Worm (Caenorhabditis elegans) whole organism, mixed stage, embryonic: ENCODE results near the gene lido-13.

Experiments
- blmp-1 ChIP-seq: fragments of 150-350 bp; optimal IDR thresholded peaks from 2 replicates; lab custom pipeline; 2014; ENCODE audit warnings: missing biosample characterization, missing genetic modification characterization
- ces-1 ChIP-seq: fragments of 150-350 bp; optimal IDR thresholded peaks from 2 replicates; lab custom pipeline; 2014; ENCODE audit warnings: missing biosample characterization, missing genetic modification reagents, missing genetic modification characterization
- drap-1 ChIP-seq: fragments of 200-800 bp; sonication (Bioruptor generic); optimal IDR thresholded peaks from 3 replicates; lab custom pipeline; 2018; ENCODE audit warnings: mild to moderate bottlenecking, missing genetic modification characterization, missing compliant biosample characterization
- elt-3 ChIP-seq: fragments of 150-350 bp; optimal IDR thresholded peaks from 2 replicates; lab custom pipeline; 2014; ENCODE audit warnings: missing biosample characterization, missing genetic modification characterization
- lin-13 ChIP-seq: fragments of 150-350 bp; optimal IDR thresholded peaks from 2 replicates; lab custom pipeline; 2014; ENCODE audit warnings: missing biosample characterization, missing genetic modification characterization
- lsy-2 ChIP-seq: fragments of 150-350 bp; optimal IDR thresholded peaks from 2 replicates; lab custom pipeline; 2014; ENCODE audit warnings: missing biosample characterization, missing genetic modification characterization
- nhr-12 ChIP-seq: fragments of 150-350 bp; optimal IDR thresholded peaks from 2 replicates; lab custom pipeline; 2014; ENCODE audit warnings: missing biosample characterization, missing genetic modification characterization
- nhr-237 ChIP-seq: fragments of 150-350 bp; optimal IDR thresholded peaks from 2 replicates; lab custom pipeline; 2014; ENCODE audit warnings: missing biosample characterization, missing genetic modification characterization
- nhr-76 ChIP-seq: sonication (generic microtip); optimal IDR thresholded peaks from 2 replicates; lab custom pipeline; 2017; ENCODE audit warnings: missing biosample characterization, missing genetic modification characterization
- snpc-4 ChIP-seq: fragments of 150-350 bp; optimal IDR thresholded peaks from 2 replicates; lab custom pipeline; 2014; ENCODE audit warnings: missing biosample characterization, missing genetic modification characterization
- unc-39 ChIP-seq: fragments of 150-350 bp; optimal IDR thresholded peaks from 2 replicates; lab custom pipeline; 2014; ENCODE audit warnings: missing biosample characterization, missing genetic modification characterization
- unc-62 ChIP-seq: fragments of 150-350 bp; optimal IDR thresholded peaks from 2 replicates; lab custom pipeline; 2014; ENCODE audit warnings: missing biosample characterization, missing genetic modification reagents, missing genetic modification characterization
- ztf-11 ChIP-seq: fragments of 150-350 bp; optimal IDR thresholded peaks from 2 replicates; lab custom pipeline; 2014; ENCODE audit warnings: missing biosample characterization, missing genetic modification characterization

DNA sequence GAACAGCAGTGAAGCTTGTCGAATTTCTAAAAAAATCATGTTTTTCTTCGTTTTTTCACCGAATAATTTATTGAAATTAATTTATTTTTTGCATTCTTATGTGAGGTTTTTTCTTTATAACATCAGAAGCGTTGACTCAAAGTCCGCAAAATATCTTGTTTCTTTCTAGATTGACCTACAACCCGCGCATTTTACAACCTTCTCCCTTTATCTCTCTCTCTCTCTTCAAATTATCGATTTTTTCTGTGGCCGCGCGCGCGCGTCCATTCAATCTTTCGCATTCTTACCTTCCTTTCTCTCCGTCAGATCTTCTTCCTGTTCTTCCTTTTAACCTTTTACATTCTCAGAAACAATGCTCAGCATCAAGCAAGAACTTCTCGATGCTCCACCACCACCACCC lies 48.6 kb downstream of the lido-13 start, which contains the start of gene lido-12:
- TF ChIP-seq ztf-11 (tag; lab: Kevin White, UChicago) (no peak), lsy-2 (tag; lab: Kevin White, UChicago) (no peak), lin-13 (tag; lab: Kevin White, UChicago) (no peak), unc-39 (tag; lab: Kevin White, UChicago) (no peak), unc-62 (GFP tag; lab: Kevin White, UChicago) (no peak), drap-1 (GFP tag; lab: Kevin White, UChicago) (no peak), elt-3 (tag; lab: Kevin White, UChicago) (no peak), nhr-76 (tag; lab: Kevin White, UChicago) (no peak), snpc-4 (no peak), nhr-12 (tag; lab: Kevin White, UChicago) (no peak), ces-1 (GFP tag; lab: Kevin White, UChicago) (no peak), nhr-237 (tag; lab: Kevin White, UChicago) (no peak), blmp-1 (tag; lab: Kevin White, UChicago) (no peak)
